Worm (Caenorhabditis elegans) whole organism, L4 larva: ENCODE results near the gene H13N06.7.

Experiments used
- F37D6.2 ChIP-seq: sonication (generic microtip); optimal IDR thresholded peaks from 2 replicates; lab custom pipeline; 2016; ENCODE audit warnings: mild to moderate bottlenecking, missing genetic modification characterization, missing compliant biosample characterization
- F49E8.2 ChIP-seq: sonication (generic microtip); optimal IDR thresholded peaks from 2 replicates; lab custom pipeline; 2016; ENCODE audit warnings: missing compliant biosample characterization, mild to moderate bottlenecking, missing genetic modification characterization, borderline replicate concordance
- R02D3.7 ChIP-seq: fragments of 150-350 bp; sonication (generic microtip); optimal IDR thresholded peaks from 3 replicates; lab custom pipeline; 2014; ENCODE audit warnings: missing biosample characterization, missing genetic modification characterization
- T20F7.1 ChIP-seq: fragments of 200-800 bp; sonication (Bioruptor generic); optimal IDR thresholded peaks from 2 replicates; lab custom pipeline; 2018; ENCODE audit warnings: mild to moderate bottlenecking, missing genetic modification characterization, missing compliant biosample characterization
- T26A8.4 ChIP-seq: fragments of 200-800 bp; sonication (Bioruptor generic); IDR thresholded peaks from 2 replicates; pipeline ENCODE4 v1.3.6; 2022; ENCODE audit warnings: missing genetic modification characterization, missing compliant biosample characterization
- Y105C5A.15 ChIP-seq: fragments of 200-800 bp; sonication (Bioruptor generic); IDR thresholded peaks from 2 replicates; pipeline ENCODE4 v1.3.6; 2022; ENCODE audit warnings: missing genetic modification characterization, missing compliant biosample characterization
- Y48G9A.11 ChIP-seq: fragments of 200-800 bp; sonication (Bioruptor generic); IDR thresholded peaks from 2 replicates; pipeline ENCODE4 v1.3.6; 2022; ENCODE audit warnings: missing genetic modification reagents, missing genetic modification characterization, missing compliant biosample characterization
- Y75B8A.6 ChIP-seq: fragments of 200-800 bp; sonication (Bioruptor generic); IDR thresholded peaks from 2 replicates; pipeline ENCODE4 v1.3.6; 2022; ENCODE audit warnings: missing genetic modification reagents, missing genetic modification characterization, missing compliant biosample characterization
- aha-1 ChIP-seq: fragments of 150-350 bp; peaks from one replicate; lab custom pipeline; 2014; ENCODE audit warnings: missing biosample characterization, missing genetic modification characterization
- aly-2 ChIP-seq: sonication (generic microtip); optimal IDR thresholded peaks from 2 replicates; lab custom pipeline; 2018; ENCODE audit warnings: missing biosample characterization, missing genetic modification characterization
- ama-1 ChIP-seq: fragments of 150-350 bp; optimal IDR thresholded peaks from 2 replicates; lab custom pipeline; 2014; ENCODE audit warnings: inconsistent platforms, mixed read lengths
- ceh-28 ChIP-seq: fragments of 150-350 bp; optimal IDR thresholded peaks from 2 replicates; lab custom pipeline; 2014; ENCODE audit warnings: missing biosample characterization, missing genetic modification reagents, missing genetic modification characterization
- ces-1 ChIP-seq: fragments of 150-350 bp; sonication (generic microtip); optimal IDR thresholded peaks from 4 replicates; lab custom pipeline; 2014; ENCODE audit warnings: missing biosample characterization, missing genetic modification reagents, missing genetic modification characterization
- daf-16 ChIP-seq, 3 experiments: sonication (generic microtip); optimal IDR thresholded peaks; 2 replicates each; lab custom pipeline; 2016 to 2017; ENCODE audit warnings: missing genetic modification characterization in 3 of 3, missing genetic modification reagents in 3 of 3, mild to moderate bottlenecking in 2 of 3, missing compliant biosample characterization in 2 of 3, missing biosample characterization in 1 of 3, moderate library complexity in 1 of 3
- daf-8 ChIP-seq: fragments of 200-800 bp; sonication (Bioruptor generic); IDR thresholded peaks from 2 replicates; pipeline ENCODE4 v1.3.6; 2022; ENCODE audit warnings: missing genetic modification characterization, missing compliant biosample characterization
- dmd-8 ChIP-seq: fragments of 200-800 bp; sonication (Bioruptor generic); IDR thresholded peaks from 2 replicates; pipeline ENCODE4 v1.3.6; 2022; ENCODE audit warnings: missing genetic modification characterization, missing compliant biosample characterization
- dmd-9 ChIP-seq: fragments of 200-800 bp; sonication (Bioruptor generic); IDR thresholded peaks from 2 replicates; pipeline ENCODE4 v1.3.6; 2022; ENCODE audit warnings: missing genetic modification reagents, missing genetic modification characterization, missing compliant biosample characterization
- dve-1 ChIP-seq: sonication (generic microtip); optimal IDR thresholded peaks from 2 replicates; lab custom pipeline; 2017; ENCODE audit warnings: antibody characterized with exemption, mild to moderate bottlenecking, missing genetic modification characterization, missing compliant biosample characterization; ENCODE audit not compliant: insufficient read depth
- egl-27 ChIP-seq: sonication (generic microtip); optimal IDR thresholded peaks from 3 replicates; lab custom pipeline; 2017; ENCODE audit warnings: missing biosample characterization, missing genetic modification reagents, missing genetic modification characterization
- fos-1 ChIP-seq: fragments of 150-350 bp; optimal IDR thresholded peaks from 2 replicates; lab custom pipeline; 2014; ENCODE audit warnings: missing biosample characterization, missing genetic modification characterization
- hlh-30 ChIP-seq: sonication (generic microtip); optimal IDR thresholded peaks from 2 replicates; lab custom pipeline; 2017; ENCODE audit warnings: antibody characterized with exemption, mild to moderate bottlenecking, missing genetic modification characterization, missing compliant biosample characterization; ENCODE audit not compliant: insufficient read depth
- lin-1 ChIP-seq: fragments of 200-800 bp; sonication (Bioruptor generic); IDR thresholded peaks from 2 replicates; pipeline ENCODE4 v1.3.6; 2022; ENCODE audit warnings: missing genetic modification reagents, missing genetic modification characterization, missing compliant biosample characterization
- lin-29 ChIP-seq: fragments of 200-800 bp; sonication (Bioruptor generic); IDR thresholded peaks from 2 replicates; pipeline ENCODE4 v1.3.6; 2022; ENCODE audit warnings: missing genetic modification reagents, missing genetic modification characterization, missing compliant biosample characterization
- lir-3 ChIP-seq: sonication (generic microtip); optimal IDR thresholded peaks from 2 replicates; lab custom pipeline; 2016; ENCODE audit warnings: mild to moderate bottlenecking, missing genetic modification characterization, missing compliant biosample characterization
- lsy-2 ChIP-seq, 2 experiments: fragments of 150-350 bp in 1 of 2; sonication (generic microtip) in 1 of 2; optimal IDR thresholded peaks; 2 replicates each; lab custom pipeline; 2014 to 2017; ENCODE audit warnings: missing biosample characterization in 2 of 2, missing genetic modification characterization in 2 of 2
- madf-9 ChIP-seq: fragments of 200-800 bp; sonication (Bioruptor generic); conservative IDR thresholded peaks from 2 replicates; pipeline ENCODE4 v1.3.6; 2022; ENCODE audit warnings: missing genetic modification reagents, missing genetic modification characterization, missing compliant biosample characterization
- mep-1 ChIP-seq: fragments of 150-350 bp; sonication (generic microtip); optimal IDR thresholded peaks from 3 replicates; lab custom pipeline; 2014; ENCODE audit warnings: missing biosample characterization, missing genetic modification characterization
- mes-2 ChIP-seq: sonication (generic microtip); optimal IDR thresholded peaks from 2 replicates; lab custom pipeline; 2016; ENCODE audit warnings: missing genotype, mild to moderate bottlenecking, missing genetic modification characterization, missing compliant biosample characterization; ENCODE audit not compliant: poor library complexity, severe bottlenecking
- nhr-10 ChIP-seq: fragments of 150-350 bp; optimal IDR thresholded peaks from 2 replicates; lab custom pipeline; 2014; ENCODE audit warnings: missing biosample characterization, missing genetic modification characterization
- nhr-11 ChIP-seq: fragments of 150-350 bp; optimal IDR thresholded peaks from 2 replicates; lab custom pipeline; 2014; ENCODE audit warnings: missing biosample characterization, missing genetic modification characterization
- nhr-111 ChIP-seq: fragments of 200-800 bp; sonication (Bioruptor generic); optimal IDR thresholded peaks from 2 replicates; lab custom pipeline; 2018; ENCODE audit warnings: mild to moderate bottlenecking, missing genetic modification characterization, missing compliant biosample characterization
- nhr-28 ChIP-seq: fragments of 150-350 bp; optimal IDR thresholded peaks from 2 replicates; lab custom pipeline; 2014; ENCODE audit warnings: missing biosample characterization, missing genetic modification characterization
- nhr-42 ChIP-seq: fragments of 200-800 bp; sonication (Bioruptor generic); IDR thresholded peaks from 2 replicates; pipeline ENCODE4 v1.3.6; 2022; ENCODE audit warnings: missing genetic modification characterization, missing compliant biosample characterization
- pha-4 ChIP-seq, 2 experiments: fragments of 150-350 bp in 1 of 2; fragments of 200-800 bp in 1 of 2; sonication (Bioruptor generic) in 1 of 2; IDR thresholded peaks in 1 of 2; optimal IDR thresholded peaks in 1 of 2; 2 replicates each; pipeline versions ENCODE4 v1.3.6 to Lab custom; 2014 to 2022; ENCODE audit warnings: missing genetic modification characterization in 2 of 2, missing genetic modification reagents in 2 of 2, missing biosample characterization in 1 of 2, missing compliant biosample characterization in 1 of 2
- php-3 ChIP-seq: fragments of 200-800 bp; sonication (Bioruptor generic); IDR thresholded peaks from 2 replicates; pipeline ENCODE4 v1.3.6; 2022; ENCODE audit warnings: missing genetic modification reagents, missing genetic modification characterization, missing compliant biosample characterization
- rbr-2 ChIP-seq: sonication (generic microtip); optimal IDR thresholded peaks from 2 replicates; lab custom pipeline; 2016; ENCODE audit warnings: missing genotype, missing genetic modification characterization, missing compliant biosample characterization
- snpc-4 ChIP-seq: fragments of 150-350 bp; optimal IDR thresholded peaks from 2 replicates; lab custom pipeline; 2014; ENCODE audit warnings: missing biosample characterization, missing genetic modification characterization
- spr-1 ChIP-seq: sonication (generic microtip); optimal IDR thresholded peaks from 2 replicates; lab custom pipeline; 2016; ENCODE audit warnings: mild to moderate bottlenecking, missing genetic modification characterization, missing compliant biosample characterization
- spr-3 ChIP-seq: fragments of 200-800 bp; sonication (Bioruptor generic); optimal IDR thresholded peaks from 2 replicates; lab custom pipeline; 2018; ENCODE audit warnings: mild to moderate bottlenecking, missing genetic modification characterization, missing compliant biosample characterization
- tag-97 ChIP-seq: fragments of 200-800 bp; sonication (Bioruptor generic); IDR thresholded peaks from 2 replicates; pipeline ENCODE4 v1.3.6; 2022; ENCODE audit warnings: missing genetic modification characterization, missing compliant biosample characterization
- tra-1 ChIP-seq: fragments of 200-800 bp; sonication (Bioruptor generic); IDR thresholded peaks from 2 replicates; pipeline ENCODE4 v1.3.6; 2022; ENCODE audit warnings: missing genetic modification reagents, missing genetic modification characterization, missing compliant biosample characterization
- unc-130 ChIP-seq: sonication (generic microtip); optimal IDR thresholded peaks from 2 replicates; lab custom pipeline; 2016; ENCODE audit warnings: missing genetic modification reagents, missing genetic modification characterization, missing compliant biosample characterization
- unc-39 ChIP-seq: sonication (generic microtip); optimal IDR thresholded peaks from 2 replicates; lab custom pipeline; 2017; ENCODE audit warnings: missing biosample characterization, missing genetic modification characterization
- unc-62 ChIP-seq, 3 experiments: fragments of 150-350 bp in 1 of 3; sonication (generic microtip); optimal IDR thresholded peaks in 2 of 3; peaks in 1 of 3; 1 replicate in 1 of 3; 2 replicates in 2 of 3; lab custom pipeline; 2014 to 2017; ENCODE audit warnings: missing biosample characterization in 3 of 3, missing genetic modification characterization in 3 of 3, missing genetic modification reagents in 3 of 3, missing genotype in 1 of 3
- zfp-3 ChIP-seq: fragments of 200-800 bp; sonication (Bioruptor generic); conservative IDR thresholded peaks from 2 replicates; pipeline ENCODE4 v1.3.6; 2022; ENCODE audit warnings: missing genetic modification reagents, missing genetic modification characterization, missing compliant biosample characterization
- zip-11 ChIP-seq: fragments of 200-800 bp; sonication (Bioruptor generic); IDR thresholded peaks from 2 replicates; pipeline ENCODE4 v1.3.6; 2022; ENCODE audit warnings: missing genetic modification characterization, missing compliant biosample characterization
- ztf-11 ChIP-seq: fragments of 150-350 bp; optimal IDR thresholded peaks from 2 replicates; lab custom pipeline; 2014; ENCODE audit warnings: missing biosample characterization, missing genetic modification characterization
- ztf-7 ChIP-seq: fragments of 150-350 bp; optimal IDR thresholded peaks from 2 replicates; lab custom pipeline; 2014; ENCODE audit warnings: missing biosample characterization, missing genetic modification characterization

H13N06.7 gene

DNA sequence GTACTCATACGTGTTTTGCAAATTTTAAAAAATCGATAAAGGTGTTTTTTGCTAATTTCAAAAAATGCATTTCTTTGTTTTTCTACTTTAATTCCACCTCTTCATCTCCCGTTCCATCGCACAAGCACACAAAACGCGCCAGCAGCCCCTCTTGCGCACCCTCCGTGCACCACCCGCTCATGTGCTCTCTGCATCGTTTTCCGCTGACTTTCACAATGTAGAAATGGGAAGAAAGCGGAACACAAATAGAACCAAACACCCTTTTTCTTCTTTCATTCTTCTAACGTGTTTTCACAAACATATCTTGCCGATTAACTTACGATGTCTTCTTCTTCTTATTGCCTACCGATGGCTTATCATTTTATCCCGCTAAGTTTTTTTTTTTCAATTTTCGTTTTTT, 10.2 kb upstream of the H13N06.7 start (continued):
- TF ChIP-seq egl-27 (tag; lab: Kevin White, UChicago), result no peak
- TF ChIP-seq ztf-11, result no peak
- TF ChIP-seq unc-39 (tag; lab: Kevin White, UChicago), result no peak

DNA sequence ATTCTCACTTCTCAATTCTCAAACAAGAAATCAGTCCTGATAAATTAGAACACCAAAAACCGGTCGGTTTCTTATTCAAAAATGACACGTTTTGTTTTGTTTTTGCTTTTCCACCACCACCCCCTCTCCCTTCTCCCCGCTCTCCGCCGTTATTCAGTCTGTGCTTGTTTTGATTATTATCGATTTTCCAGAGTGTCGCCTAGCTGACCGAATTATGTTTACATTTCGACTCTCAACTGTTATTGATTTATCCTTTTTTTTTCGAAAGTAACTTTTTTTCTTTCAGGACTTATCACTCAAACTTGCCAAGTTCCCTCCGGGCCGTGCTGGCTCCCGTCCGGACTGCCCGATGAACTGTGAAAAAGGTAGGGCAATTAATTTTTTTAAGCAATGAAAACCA, 9.6 kb upstream of the H13N06.7 start, which contains the start of gene gob-1:
TSS of gene gob-1 (plus strand) at position 281 of the 400 bp plus-strand sequence.
- TF ChIP-seq daf-8 (GFP tag; lab: Robert Waterston, UW) (no peak), unc-62 (GFP tag; optimal IDR thresholded peaks at IDR 0.05 in 1 of 2; lab: Kevin White, UChicago) (peak in 1 of 2 experiments; percentile 27), unc-62 (tag; optimal IDR thresholded peaks at IDR 0.05; lab: Kevin White, UChicago) (no peak), spr-3 (GFP tag; lab: Kevin White, UChicago) (no peak), aly-2 (tag; lab: Kevin White, UChicago) (no peak), nhr-111 (GFP tag; lab: Kevin White, UChicago) (no peak), ama-1 (lab: Kevin White, UChicago) (no peak), unc-130 (GFP tag; lab: Kevin White, UChicago) (no peak), Y75B8A.6 (no peak), lin-29 (no peak), Y105C5A.15 (GFP tag; lab: Robert Waterston, UW) (no peak), php-3 (GFP tag; lab: Robert Waterston, UW) (no peak), F37D6.2 (no peak), zip-11 (no peak), R02D3.7 (no peak), dmd-8 (no peak), Y48G9A.11 (no peak), F49E8.2 (tag; lab: Kevin White, UChicago) (no peak), ceh-28 (tag; lab: Kevin White, UChicago) (peak; percentile 76), daf-16 (GFP tag; optimal IDR thresholded peaks at IDR 0.05; lab: Kevin White, UChicago) (no peak), daf-16 (tag; optimal IDR thresholded peaks at IDR 0.05; lab: Kevin White, UChicago) (peak; percentile 38), spr-1 (tag; lab: Kevin White, UChicago) (no peak), tag-97 (GFP tag; lab: Robert Waterston, UW) (no peak), snpc-4 (tag; lab: Kevin White, UChicago) (no peak), rbr-2 (tag; lab: Kevin White, UChicago) (no peak), unc-39 (tag; lab: Kevin White, UChicago) (no peak), dmd-9 (GFP tag; lab: Robert Waterston, UW) (no peak), aha-1 (tag; lab: Kevin White, UChicago) (peak; percentile 79), nhr-11 (tag; lab: Kevin White, UChicago) (no peak), ztf-11 (no peak), zfp-3 (GFP tag; lab: Robert Waterston, UW) (no peak), ces-1 (no peak), nhr-42 (GFP tag; lab: Robert Waterston, UW) (no peak), lsy-2 (tag; optimal IDR thresholded peaks at IDR 0.05; lab: Kevin White, UChicago) (no peak), pha-4 (GFP tag; IDR thresholded peaks at IDR 0.05; lab: Robert Waterston, UW) (no peak), pha-4 (tag; optimal IDR thresholded peaks at IDR 0.05; lab: Kevin White, UChicago) (no peak), fos-1 (no peak)

DNA sequence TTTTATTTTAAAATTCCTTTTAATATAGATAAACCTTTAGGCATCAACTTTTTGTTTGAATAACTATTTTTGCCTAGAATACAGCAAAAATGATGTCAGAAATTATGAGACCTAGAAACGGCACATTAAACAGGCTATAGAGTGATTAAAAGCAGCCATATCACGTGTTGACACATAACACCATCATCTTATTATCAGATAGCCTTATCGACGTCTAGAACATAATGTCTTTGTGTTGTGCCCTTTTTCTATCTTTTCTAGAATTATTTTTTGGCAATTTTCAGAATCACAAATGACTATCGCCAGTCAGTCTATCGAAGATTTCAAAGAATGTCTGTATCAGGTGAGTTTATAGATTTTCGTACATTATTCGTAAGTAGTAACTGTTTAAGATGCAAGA, 8.8 kb upstream of the H13N06.7 start:
- TF ChIP-seq spr-3 (GFP tag; lab: Kevin White, UChicago) (no peak), lin-1 (GFP tag; lab: Robert Waterston, UW) (no peak), nhr-28 (peak; percentile 50), egl-27 (tag; lab: Kevin White, UChicago) (no peak), mes-2 (tag; lab: Kevin White, UChicago) (no peak), tra-1 (no peak), fos-1 (no peak), Y75B8A.6 (no peak), lir-3 (tag; lab: Kevin White, UChicago) (no peak), T20F7.1 (GFP tag; lab: Kevin White, UChicago) (no peak), mep-1 (peak; percentile 32), ztf-7 (tag; lab: Kevin White, UChicago) (no peak), T26A8.4 (GFP tag; lab: Robert Waterston, UW) (no peak), madf-9 (GFP tag; lab: Robert Waterston, UW) (no peak), hlh-30 (tag; lab: Kevin White, UChicago) (peak; percentile 10), nhr-10 (tag; lab: Kevin White, UChicago) (no peak), F49E8.2 (tag; lab: Kevin White, UChicago) (no peak), dve-1 (tag; lab: Kevin White, UChicago) (peak; percentile 71), daf-16 (GFP tag; optimal IDR thresholded peaks at IDR 0.05; lab: Kevin White, UChicago) (no peak), daf-16 (tag; optimal IDR thresholded peaks at IDR 0.05; lab: Kevin White, UChicago) (peak; percentile 58)
